Worm (Caenorhabditis elegans) whole organism, L4 larva: ENCODE results near the gene B0334.13.

Experiments
- ama-1 ChIP-seq: fragments of 150-350 bp; optimal IDR thresholded peaks from 2 replicates; lab custom pipeline; 2014; ENCODE audit warnings: inconsistent platforms, mixed read lengths
- fos-1 ChIP-seq: fragments of 150-350 bp; optimal IDR thresholded peaks from 2 replicates; lab custom pipeline; 2014; ENCODE audit warnings: missing biosample characterization, missing genetic modification characterization
- gei-8 ChIP-seq: fragments of 200-800 bp; sonication (Bioruptor generic); optimal IDR thresholded peaks from 2 replicates; lab custom pipeline; 2018; ENCODE audit warnings: mild to moderate bottlenecking, missing genetic modification characterization, missing compliant biosample characterization
- hif-1 ChIP-seq, 2 experiments: sonication (generic microtip); optimal IDR thresholded peaks; 2 replicates each; lab custom pipeline; 2016 to 2017; ENCODE audit warnings: missing compliant biosample characterization in 2 of 2, missing genetic modification characterization in 2 of 2, missing genetic modification reagents in 2 of 2, missing genotype in 2 of 2, mild to moderate bottlenecking in 1 of 2
- lin-39 ChIP-seq: fragments of 150-350 bp; optimal IDR thresholded peaks from 2 replicates; lab custom pipeline; 2014; ENCODE audit warnings: missing biosample characterization, missing genetic modification reagents, missing genetic modification characterization
- unc-130 ChIP-seq: sonication (generic microtip); optimal IDR thresholded peaks from 2 replicates; lab custom pipeline; 2016; ENCODE audit warnings: missing genetic modification reagents, missing genetic modification characterization, missing compliant biosample characterization

DNA sequence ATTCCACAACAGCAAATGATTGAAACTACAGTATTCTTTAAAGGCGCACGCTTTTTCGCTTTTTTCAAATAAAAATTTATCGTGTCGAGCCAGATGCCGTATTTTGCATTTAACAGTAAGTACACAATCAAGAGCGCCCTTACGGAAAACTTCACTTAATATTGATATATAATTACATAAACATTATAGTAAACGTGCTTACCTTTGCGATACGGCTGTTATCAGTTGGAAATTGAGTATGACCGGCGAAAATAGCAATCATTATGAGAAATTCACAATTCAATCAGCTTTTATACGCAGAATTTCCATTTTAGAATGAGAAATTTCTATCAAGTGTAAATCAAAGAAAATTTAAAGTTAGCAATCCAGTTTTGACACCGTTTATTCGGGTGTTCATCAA lies 12.1 kb downstream of the B0334.13 start, which contains the start of gene B0334.20:
- TF ChIP-seq ama-1 (lab: Kevin White, UChicago) (no peak), gei-8 (GFP tag; lab: Kevin White, UChicago) (no peak), hif-1 (tag; optimal IDR thresholded peaks at IDR 0.05; lab: Kevin White, UChicago) (no peak), fos-1 (tag; lab: Kevin White, UChicago) (no peak), unc-130 (GFP tag; lab: Kevin White, UChicago) (no peak), lin-39 (tag; lab: Kevin White, UChicago) (no peak)
